Fruit fly (Drosophila melanogaster) whole organism, prepupa: ENCODE data around the gene CG33120.

Experiments
- CG11294 ChIP-seq: fragments of 200-800 bp; sonication (Bioruptor generic); IDR thresholded peaks from 2 replicates; pipeline ENCODE4 v1.3.6; 2022; ENCODE audit warnings: missing biosample characterization, missing genetic modification characterization
- CG34406 ChIP-seq: fragments of 200-800 bp; sonication (Bioruptor generic); optimal IDR thresholded peaks from 3 replicates; lab custom pipeline; 2016; ENCODE audit warnings: missing biosample characterization, missing genetic modification characterization
- CG6163 ChIP-seq: fragments of 200-800 bp; sonication (Bioruptor generic); IDR thresholded peaks from 3 replicates; pipeline ENCODE4 v1.3.6; 2022; ENCODE audit warnings: missing biosample characterization, missing genetic modification characterization
- Ets96B ChIP-seq: fragments of 200-800 bp; optimal IDR thresholded peaks from 2 replicates; lab custom pipeline; 2019; ENCODE audit warnings: missing biosample characterization, mild to moderate bottlenecking, missing genetic modification characterization, moderate library complexity
- Gug ChIP-seq: fragments of 200-800 bp; sonication (Bioruptor generic); IDR thresholded peaks from 2 replicates; pipeline ENCODE4 v1.3.6; 2022; ENCODE audit warnings: missing biosample characterization, missing genetic modification characterization
- Lpt ChIP-seq: fragments of 200-800 bp; sonication (Bioruptor generic); optimal IDR thresholded peaks from 3 replicates; lab custom pipeline; 2016; ENCODE audit warnings: missing biosample characterization, missing genetic modification characterization
- OdsH ChIP-seq: fragments of 200-800 bp; sonication (Bioruptor generic); optimal IDR thresholded peaks from 3 replicates; lab custom pipeline; 2016; ENCODE audit warnings: missing biosample characterization, missing genetic modification characterization
- Sox15 ChIP-seq: fragments of 200-800 bp; sonication (Bioruptor generic); optimal IDR thresholded peaks from 3 replicates; lab custom pipeline; 2016; ENCODE audit warnings: missing biosample characterization, missing genetic modification characterization
- lz ChIP-seq: fragments of 200-800 bp; sonication (Bioruptor generic); optimal IDR thresholded peaks from 3 replicates; lab custom pipeline; 2016; ENCODE audit warnings: missing biosample characterization, missing genetic modification characterization

DNA sequence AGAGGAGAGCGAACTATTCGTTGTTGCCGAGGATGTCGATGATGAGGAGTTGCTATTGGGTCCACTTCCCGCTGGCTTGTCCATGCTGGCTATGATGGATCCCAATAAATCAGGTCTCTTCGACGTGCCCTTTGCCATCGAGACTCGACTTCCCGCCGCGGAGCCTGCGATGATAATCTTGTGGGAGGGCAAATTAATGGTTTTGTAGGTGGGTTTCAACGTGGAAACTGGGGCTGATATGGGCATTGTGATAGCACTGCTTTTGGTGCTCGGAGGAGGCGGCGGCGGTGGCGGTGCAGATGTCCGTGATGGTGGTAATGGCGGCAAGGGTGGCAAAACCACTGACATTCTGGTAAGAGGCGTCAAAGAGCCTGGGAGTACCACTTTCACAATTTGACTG lies 9.9 kb downstream of the CG33120 start:
- TF ChIP-seq OdsH (GFP tag; lab: Kevin White, UChicago) (no peak), CG34406 (no peak), Lpt (GFP tag; lab: Kevin White, UChicago) (no peak), Sox15 (GFP tag; lab: Kevin White, UChicago) (no peak), Gug (GFP tag; lab: Robert Waterston, UW) (no peak), Ets96B (tag; lab: Kevin White, UChicago) (no peak), CG11294 (no peak), CG6163 (no peak), lz (GFP tag; lab: Kevin White, UChicago) (no peak)
